Worm (Caenorhabditis elegans) whole organism, L4 larva: ENCODE results near the gene ram-5.
A peak's percentile ranks its signal among the peaks of the same experiment; 100 is the strongest.

Source experiments
- D1046.2 ChIP-seq: fragments of 200-800 bp; sonication (Bioruptor generic); IDR thresholded peaks from 2 replicates; pipeline ENCODE4 v1.3.6; 2022; ENCODE audit warnings: missing genetic modification characterization, missing compliant biosample characterization
- R02D3.7 ChIP-seq: fragments of 150-350 bp; sonication (generic microtip); optimal IDR thresholded peaks from 3 replicates; lab custom pipeline; 2014; ENCODE audit warnings: missing biosample characterization, missing genetic modification characterization
- T20F7.1 ChIP-seq: fragments of 200-800 bp; sonication (Bioruptor generic); optimal IDR thresholded peaks from 2 replicates; lab custom pipeline; 2018; ENCODE audit warnings: mild to moderate bottlenecking, missing genetic modification characterization, missing compliant biosample characterization
- Y105C5A.15 ChIP-seq: fragments of 200-800 bp; sonication (Bioruptor generic); IDR thresholded peaks from 2 replicates; pipeline ENCODE4 v1.3.6; 2022; ENCODE audit warnings: missing genetic modification characterization, missing compliant biosample characterization
- ZK337.2 ChIP-seq: fragments of 200-800 bp; sonication (Bioruptor generic); IDR thresholded peaks from 2 replicates; pipeline ENCODE4 v1.3.6; 2022; ENCODE audit warnings: missing genetic modification reagents, missing genetic modification characterization, missing compliant biosample characterization
- aha-1 ChIP-seq: fragments of 150-350 bp; peaks from one replicate; lab custom pipeline; 2014; ENCODE audit warnings: missing biosample characterization, missing genetic modification characterization
- aly-2 ChIP-seq: sonication (generic microtip); optimal IDR thresholded peaks from 2 replicates; lab custom pipeline; 2018; ENCODE audit warnings: missing biosample characterization, missing genetic modification characterization
- ceh-20 ChIP-seq: fragments of 200-800 bp; sonication (Bioruptor generic); IDR thresholded peaks from 2 replicates; pipeline ENCODE4 v1.3.6; 2022; ENCODE audit warnings: missing genetic modification reagents, missing genetic modification characterization, missing compliant biosample characterization
- ceh-32 ChIP-seq: sonication (generic microtip); optimal IDR thresholded peaks from 2 replicates; lab custom pipeline; 2016; ENCODE audit warnings: mild to moderate bottlenecking, missing genetic modification characterization, missing compliant biosample characterization; ENCODE audit not compliant: poor library complexity
- ces-1 ChIP-seq: fragments of 150-350 bp; sonication (generic microtip); optimal IDR thresholded peaks from 4 replicates; lab custom pipeline; 2014; ENCODE audit warnings: missing biosample characterization, missing genetic modification reagents, missing genetic modification characterization
- daf-16 ChIP-seq, 3 experiments: sonication (generic microtip); optimal IDR thresholded peaks; 2 replicates each; lab custom pipeline; 2016 to 2017; ENCODE audit warnings: missing genetic modification characterization in 3 of 3, missing genetic modification reagents in 3 of 3, mild to moderate bottlenecking in 2 of 3, missing compliant biosample characterization in 2 of 3, missing biosample characterization in 1 of 3, moderate library complexity in 1 of 3
- dmd-6 ChIP-seq: fragments of 200-800 bp; sonication (Bioruptor generic); IDR thresholded peaks from 2 replicates; pipeline ENCODE4 v1.3.6; 2022; ENCODE audit warnings: missing genetic modification reagents, missing genetic modification characterization, missing compliant biosample characterization
- dve-1 ChIP-seq: sonication (generic microtip); optimal IDR thresholded peaks from 2 replicates; lab custom pipeline; 2017; ENCODE audit warnings: antibody characterized with exemption, mild to moderate bottlenecking, missing genetic modification characterization, missing compliant biosample characterization; ENCODE audit not compliant: insufficient read depth
- fos-1 ChIP-seq: fragments of 150-350 bp; optimal IDR thresholded peaks from 2 replicates; lab custom pipeline; 2014; ENCODE audit warnings: missing biosample characterization, missing genetic modification characterization
- hif-1 ChIP-seq, 2 experiments: sonication (generic microtip); optimal IDR thresholded peaks; 2 replicates each; lab custom pipeline; 2016 to 2017; ENCODE audit warnings: missing compliant biosample characterization in 2 of 2, missing genetic modification characterization in 2 of 2, missing genetic modification reagents in 2 of 2, missing genotype in 2 of 2, mild to moderate bottlenecking in 1 of 2
- hlh-11 ChIP-seq: fragments of 200-800 bp; sonication (Bioruptor generic); optimal IDR thresholded peaks from 2 replicates; lab custom pipeline; 2018; ENCODE audit warnings: mild to moderate bottlenecking, missing genetic modification characterization, missing compliant biosample characterization
- hlh-30 ChIP-seq: sonication (generic microtip); optimal IDR thresholded peaks from 2 replicates; lab custom pipeline; 2017; ENCODE audit warnings: antibody characterized with exemption, mild to moderate bottlenecking, missing genetic modification characterization, missing compliant biosample characterization; ENCODE audit not compliant: insufficient read depth
- hmg-1.1 ChIP-seq: fragments of 200-800 bp; sonication (Bioruptor generic); IDR thresholded peaks from 2 replicates; pipeline ENCODE4 v1.3.6; 2022; ENCODE audit warnings: missing genetic modification reagents, missing genetic modification characterization, missing compliant biosample characterization
- lin-39 ChIP-seq: fragments of 150-350 bp; optimal IDR thresholded peaks from 2 replicates; lab custom pipeline; 2014; ENCODE audit warnings: missing biosample characterization, missing genetic modification reagents, missing genetic modification characterization
- lsy-2 ChIP-seq, 2 experiments: fragments of 150-350 bp in 1 of 2; sonication (generic microtip) in 1 of 2; optimal IDR thresholded peaks; 2 replicates each; lab custom pipeline; 2014 to 2017; ENCODE audit warnings: missing biosample characterization in 2 of 2, missing genetic modification characterization in 2 of 2
- mdl-1 ChIP-seq, 2 experiments: fragments of 150-350 bp in 1 of 2; sonication (generic microtip) in 1 of 2; optimal IDR thresholded peaks; 2 replicates each; lab custom pipeline; 2014 to 2017; ENCODE audit warnings: missing biosample characterization in 2 of 2, missing genetic modification characterization in 2 of 2
- mdt-29 ChIP-seq: fragments of 200-800 bp; sonication (Bioruptor generic); IDR thresholded peaks from 2 replicates; pipeline ENCODE4 v1.3.6; 2022; ENCODE audit warnings: missing genetic modification reagents, missing genetic modification characterization, missing compliant biosample characterization
- mep-1 ChIP-seq: fragments of 150-350 bp; sonication (generic microtip); optimal IDR thresholded peaks from 3 replicates; lab custom pipeline; 2014; ENCODE audit warnings: missing biosample characterization, missing genetic modification characterization
- mxl-3 ChIP-seq: fragments of 200-800 bp; sonication (Bioruptor generic); optimal IDR thresholded peaks from 2 replicates; lab custom pipeline; 2018; ENCODE audit warnings: mild to moderate bottlenecking, missing genetic modification characterization, missing compliant biosample characterization
- nhr-10 ChIP-seq: fragments of 150-350 bp; optimal IDR thresholded peaks from 2 replicates; lab custom pipeline; 2014; ENCODE audit warnings: missing biosample characterization, missing genetic modification characterization
- nhr-11 ChIP-seq: fragments of 150-350 bp; optimal IDR thresholded peaks from 2 replicates; lab custom pipeline; 2014; ENCODE audit warnings: missing biosample characterization, missing genetic modification characterization
- nhr-237 ChIP-seq: sonication (generic microtip); optimal IDR thresholded peaks from 2 replicates; lab custom pipeline; 2017; ENCODE audit warnings: missing biosample characterization, missing genetic modification characterization
- nhr-28 ChIP-seq: fragments of 150-350 bp; optimal IDR thresholded peaks from 2 replicates; lab custom pipeline; 2014; ENCODE audit warnings: missing biosample characterization, missing genetic modification characterization
- nhr-48 ChIP-seq: sonication (generic microtip); optimal IDR thresholded peaks from 2 replicates; lab custom pipeline; 2016; ENCODE audit warnings: mild to moderate bottlenecking, missing genetic modification characterization, missing compliant biosample characterization
- nhr-6 ChIP-seq: fragments of 150-350 bp; optimal IDR thresholded peaks from 2 replicates; lab custom pipeline; 2014; ENCODE audit warnings: missing biosample characterization, missing genetic modification characterization
- nhr-76 ChIP-seq: fragments of 150-350 bp; optimal IDR thresholded peaks from 2 replicates; lab custom pipeline; 2014; ENCODE audit warnings: missing biosample characterization, missing genetic modification characterization
- nhr-77 ChIP-seq: fragments of 150-350 bp; optimal IDR thresholded peaks from 2 replicates; lab custom pipeline; 2014; ENCODE audit warnings: missing biosample characterization, missing genetic modification characterization
- saeg-2 ChIP-seq: fragments of 200-800 bp; sonication (Bioruptor generic); IDR thresholded peaks from 2 replicates; pipeline ENCODE4 v1.3.6; 2022; ENCODE audit warnings: missing genetic modification reagents, missing genetic modification characterization, missing compliant biosample characterization
- sdz-12 ChIP-seq: fragments of 200-800 bp; sonication (Bioruptor generic); optimal IDR thresholded peaks from 2 replicates; lab custom pipeline; 2018; ENCODE audit warnings: mild to moderate bottlenecking, missing genetic modification characterization, missing compliant biosample characterization
- set-16 ChIP-seq: fragments of 200-800 bp; sonication (Bioruptor generic); IDR thresholded peaks from 2 replicates; pipeline ENCODE4 v1.3.6; 2022; ENCODE audit warnings: missing genetic modification reagents, missing genetic modification characterization, missing compliant biosample characterization
- snpc-4 ChIP-seq: fragments of 150-350 bp; optimal IDR thresholded peaks from 2 replicates; lab custom pipeline; 2014; ENCODE audit warnings: missing biosample characterization, missing genetic modification characterization
- spr-3 ChIP-seq: fragments of 200-800 bp; sonication (Bioruptor generic); optimal IDR thresholded peaks from 2 replicates; lab custom pipeline; 2018; ENCODE audit warnings: mild to moderate bottlenecking, missing genetic modification characterization, missing compliant biosample characterization
- tag-97 ChIP-seq: fragments of 200-800 bp; sonication (Bioruptor generic); IDR thresholded peaks from 2 replicates; pipeline ENCODE4 v1.3.6; 2022; ENCODE audit warnings: missing genetic modification characterization, missing compliant biosample characterization
- tra-1 ChIP-seq: fragments of 200-800 bp; sonication (Bioruptor generic); IDR thresholded peaks from 2 replicates; pipeline ENCODE4 v1.3.6; 2022; ENCODE audit warnings: missing genetic modification reagents, missing genetic modification characterization, missing compliant biosample characterization
- unc-130 ChIP-seq: sonication (generic microtip); optimal IDR thresholded peaks from 2 replicates; lab custom pipeline; 2016; ENCODE audit warnings: missing genetic modification reagents, missing genetic modification characterization, missing compliant biosample characterization
- unc-39 ChIP-seq: sonication (generic microtip); optimal IDR thresholded peaks from 2 replicates; lab custom pipeline; 2017; ENCODE audit warnings: missing biosample characterization, missing genetic modification characterization
- unc-62 ChIP-seq, 3 experiments: fragments of 150-350 bp in 1 of 3; sonication (generic microtip); optimal IDR thresholded peaks in 2 of 3; peaks in 1 of 3; 1 replicate in 1 of 3; 2 replicates in 2 of 3; lab custom pipeline; 2014 to 2017; ENCODE audit warnings: missing biosample characterization in 3 of 3, missing genetic modification characterization in 3 of 3, missing genetic modification reagents in 3 of 3, missing genotype in 1 of 3
- zfp-3 ChIP-seq: fragments of 200-800 bp; sonication (Bioruptor generic); conservative IDR thresholded peaks from 2 replicates; pipeline ENCODE4 v1.3.6; 2022; ENCODE audit warnings: missing genetic modification reagents, missing genetic modification characterization, missing compliant biosample characterization
- zip-11 ChIP-seq: fragments of 200-800 bp; sonication (Bioruptor generic); IDR thresholded peaks from 2 replicates; pipeline ENCODE4 v1.3.6; 2022; ENCODE audit warnings: missing genetic modification characterization, missing compliant biosample characterization

The ram-5 gene

DNA sequence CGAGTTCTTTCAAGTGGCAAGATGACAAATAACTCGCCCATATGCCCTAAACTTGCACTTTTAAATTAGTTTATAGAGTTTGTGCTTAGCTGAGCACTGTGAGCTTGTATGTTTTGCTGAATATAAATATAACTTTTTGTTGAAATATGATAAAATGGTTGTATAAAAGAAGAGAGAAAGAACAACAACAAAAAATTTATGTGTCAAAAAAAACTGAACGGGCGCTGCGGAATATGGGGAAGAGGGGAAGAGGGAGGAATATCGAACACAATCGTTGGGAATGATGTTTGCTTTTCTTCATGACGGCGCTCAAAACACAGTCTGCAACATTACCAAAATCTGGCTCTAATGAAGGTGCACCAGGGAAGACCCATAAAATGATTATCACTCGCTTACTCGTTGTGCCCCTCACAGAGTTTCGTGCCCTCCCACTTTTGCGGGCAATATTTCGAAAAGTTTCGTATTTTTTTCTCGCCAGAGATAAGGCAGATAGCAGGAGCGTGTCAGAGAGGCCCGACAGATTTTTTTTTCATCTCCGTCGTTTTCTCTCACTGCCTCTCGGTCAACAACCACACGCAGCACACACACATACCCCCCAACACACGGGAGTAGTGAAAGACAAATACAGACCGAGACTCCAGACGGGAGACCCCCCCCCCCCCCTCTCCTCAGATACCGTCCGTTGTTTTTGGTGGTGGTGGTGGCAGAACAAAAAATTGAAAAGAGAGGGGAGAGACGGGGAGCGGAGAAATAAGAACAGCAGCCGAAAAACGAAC, 44.2 kb upstream of the ram-5 start (continued):
- TF ChIP-seq nhr-6 (tag; lab: Kevin White, UChicago) = no peak
- TF ChIP-seq dmd-6 (GFP tag; lab: Robert Waterston, UW) = peak; percentile 88
- TF ChIP-seq nhr-237 = no peak
- no peak for TF ChIP-seq ces-1 (GFP tag; lab: Kevin White, UChicago)
- no peak for TF ChIP-seq nhr-10 (tag; lab: Kevin White, UChicago)
- no peak for TF ChIP-seq ceh-32

DNA sequence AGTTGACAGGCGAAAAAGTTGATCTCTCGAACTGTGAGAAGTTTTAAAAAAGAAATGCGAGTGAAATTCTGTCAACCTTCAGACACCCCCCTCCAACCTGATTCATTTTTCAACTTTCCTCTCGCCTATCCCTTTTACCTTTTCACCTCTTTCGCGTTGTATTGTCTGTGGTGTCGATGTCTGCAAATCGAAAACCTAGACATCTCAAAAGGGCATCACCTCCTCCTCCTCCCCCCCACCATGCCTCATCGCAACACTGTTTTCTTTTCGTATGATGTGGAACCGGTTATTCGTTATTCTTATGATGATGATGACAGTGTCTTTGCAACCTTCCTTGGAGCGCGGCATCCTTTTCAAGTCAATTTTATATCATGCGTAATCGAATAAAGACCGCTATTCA, 42.0 kb upstream of the ram-5 start:
- TF ChIP-seq aha-1 (tag; lab: Kevin White, UChicago) (peak; percentile 90), fos-1 (tag; lab: Kevin White, UChicago) (no peak), lsy-2 (tag; optimal IDR thresholded peaks at IDR 0.05; lab: Kevin White, UChicago) (no peak), tra-1 (0 out of 2 replicates have a peak, but pooled peaks have one; percentile 40), nhr-28 (tag; lab: Kevin White, UChicago) (peak; percentile 48), mxl-3 (GFP tag; lab: Kevin White, UChicago) (peak; percentile 73), nhr-76 (tag; lab: Kevin White, UChicago) (no peak), nhr-48 (tag; lab: Kevin White, UChicago) (peak; percentile 38), unc-130 (GFP tag; lab: Kevin White, UChicago) (no peak), mdl-1 (tag; optimal IDR thresholded peaks at IDR 0.05; lab: Kevin White, UChicago) (peak in 1 of 2 experiments; percentile 43), tag-97 (no peak), Y105C5A.15 (no peak), ceh-20 (GFP tag; lab: Robert Waterston, UW) (0 out of 2 replicates have a peak, but pooled peaks have one; percentile 28), dmd-6 (GFP tag; lab: Robert Waterston, UW) (peak; percentile 59), set-16 (GFP tag; lab: Robert Waterston, UW) (0 out of 2 replicates have a peak, but pooled peaks have one; percentile 11), nhr-77 (no peak), D1046.2 (GFP tag; lab: Robert Waterston, UW) (no peak), hlh-11 (tag; lab: Kevin White, UChicago) (peak; percentile 46), unc-62 (GFP tag; optimal IDR thresholded peaks at IDR 0.05 in 1 of 2; lab: Kevin White, UChicago) (peak in 1 of 2 experiments; percentile 8), unc-62 (tag; optimal IDR thresholded peaks at IDR 0.05; lab: Kevin White, UChicago) (no peak), saeg-2 (no peak), nhr-11 (tag; lab: Kevin White, UChicago) (no peak), hlh-30 (tag; lab: Kevin White, UChicago) (peak; percentile 37)

DNA sequence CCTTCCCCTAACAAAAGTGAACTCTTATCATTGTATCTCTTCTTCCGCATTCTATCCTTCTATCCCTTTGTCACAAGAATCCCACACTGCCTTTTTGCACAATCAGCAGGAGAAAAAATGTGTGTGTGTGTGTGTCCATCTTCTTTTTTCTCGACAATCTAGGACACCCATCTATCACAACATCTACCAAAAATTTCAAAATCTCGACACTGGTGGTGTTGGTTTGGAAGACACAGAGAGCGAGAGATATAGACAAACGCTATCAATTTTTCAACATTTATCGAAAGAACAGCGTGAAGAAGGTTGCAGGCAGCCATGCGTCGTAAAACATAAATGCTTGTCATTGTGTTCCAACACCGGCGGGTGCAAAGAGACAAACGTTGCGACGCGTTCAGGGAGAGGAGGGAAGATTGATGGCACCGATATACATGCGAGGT, 41.1 kb upstream of the ram-5 start:
- TF ChIP-seq unc-39 (tag; lab: Kevin White, UChicago) (no peak), aly-2 (tag; lab: Kevin White, UChicago) (no peak), hif-1 (tag; optimal IDR thresholded peaks at IDR 0.05; lab: Kevin White, UChicago) (peak in 1 of 2 experiments; percentile 7), spr-3 (GFP tag; lab: Kevin White, UChicago) (no peak), unc-62 (GFP tag; optimal IDR thresholded peaks at IDR 0.05 in 1 of 2; lab: Kevin White, UChicago) (peak in 1 of 2 experiments; percentile 100), unc-62 (tag; optimal IDR thresholded peaks at IDR 0.05; lab: Kevin White, UChicago) (no peak), unc-130 (GFP tag; lab: Kevin White, UChicago) (no peak), zip-11 (no peak), mep-1 (tag; lab: Kevin White, UChicago) (peak; percentile 2), tra-1 (peak; percentile 70), R02D3.7 (no peak), zfp-3 (GFP tag; lab: Robert Waterston, UW) (no peak), ZK337.2 (GFP tag; lab: Robert Waterston, UW) (no peak), lin-39 (tag; lab: Kevin White, UChicago) (no peak), sdz-12 (GFP tag; lab: Kevin White, UChicago) (no peak), T20F7.1 (GFP tag; lab: Kevin White, UChicago) (no peak), nhr-11 (tag; lab: Kevin White, UChicago) (peak; percentile 83), mxl-3 (GFP tag; lab: Kevin White, UChicago) (peak; percentile 70), nhr-77 (peak; percentile 17), hlh-11 (tag; lab: Kevin White, UChicago) (peak; percentile 86), mdt-29 (GFP tag; lab: Robert Waterston, UW) (no peak), nhr-48 (tag; lab: Kevin White, UChicago) (peak; percentile 39), hmg-1.1 (GFP tag; lab: Robert Waterston, UW) (no peak), dmd-6 (GFP tag; lab: Robert Waterston, UW) (peak; percentile 74), snpc-4 (no peak), daf-16 (GFP tag; optimal IDR thresholded peaks at IDR 0.05; lab: Kevin White, UChicago) (peak in 1 of 2 experiments; percentile 30), daf-16 (tag; optimal IDR thresholded peaks at IDR 0.05; lab: Kevin White, UChicago) (no peak), dve-1 (tag; lab: Kevin White, UChicago) (peak; percentile 45), set-16 (GFP tag; lab: Robert Waterston, UW) (no peak)
